Fruit fly (Drosophila melanogaster) whole organism, embryonic: ENCODE measurements around the gene Ice2.

ENCODE experiments used
- Asciz ChIP-seq: fragments of 200-800 bp; sonication (Bioruptor generic); optimal IDR thresholded peaks from 2 replicates; lab custom pipeline; 2017; ENCODE audit warnings: missing biosample characterization, mild to moderate bottlenecking, missing genetic modification characterization, missing genetic modification reagents
- CG10209 ChIP-seq: fragments of 200-800 bp; sonication (Bioruptor generic); optimal IDR thresholded peaks from 3 replicates; lab custom pipeline; 2017; ENCODE audit warnings: missing biosample characterization, mild to moderate bottlenecking, missing genetic modification characterization, missing genetic modification reagents
- CG1024 ChIP-seq: fragments of 200-800 bp; sonication (Bioruptor generic); IDR thresholded peaks from 2 replicates; pipeline ENCODE4 v1.3.6; 2022; ENCODE audit warnings: missing biosample characterization, missing genetic modification characterization
- CG11560 ChIP-seq: fragments of 200-800 bp; sonication (Bioruptor generic); IDR thresholded peaks from 3 replicates; pipeline ENCODE4 v1.3.6; 2022; ENCODE audit warnings: missing biosample characterization, missing genetic modification characterization
- CG15696 ChIP-seq: fragments of 200-800 bp; sonication (Bioruptor generic); optimal IDR thresholded peaks from 2 replicates; lab custom pipeline; 2019; ENCODE audit warnings: missing biosample characterization, mild to moderate bottlenecking, missing genetic modification characterization, moderate library complexity
- CG16815 ChIP-seq: fragments of 200-800 bp; sonication (Bioruptor generic); optimal IDR thresholded peaks from 3 replicates; lab custom pipeline; 2017; ENCODE audit warnings: missing biosample characterization, mild to moderate bottlenecking, missing genetic modification characterization
- CG17912 ChIP-seq: fragments of 200-800 bp; sonication (Bioruptor generic); optimal IDR thresholded peaks from 2 replicates; lab custom pipeline; 2018; ENCODE audit warnings: missing biosample characterization, mild to moderate bottlenecking, missing genetic modification characterization
- CG2116 ChIP-seq: fragments of 200-800 bp; sonication (Bioruptor generic); optimal IDR thresholded peaks from 3 replicates; lab custom pipeline; 2018; ENCODE audit warnings: missing biosample characterization, mild to moderate bottlenecking, missing genetic modification characterization
- CG2129 ChIP-seq: fragments of 200-800 bp; sonication (Bioruptor generic); IDR thresholded peaks from 2 replicates; pipeline ENCODE4 v1.3.6; 2022; ENCODE audit warnings: missing biosample characterization, missing genetic modification characterization; ENCODE audit not compliant: partially characterized antibody
- CG42726 ChIP-seq: fragments of 200-800 bp; sonication (Bioruptor generic); IDR thresholded peaks from 2 replicates; pipeline ENCODE4 v1.3.6; 2022; ENCODE audit warnings: missing biosample characterization, missing genetic modification characterization; ENCODE audit not compliant: partially characterized antibody
- CG4404 ChIP-seq: fragments of 200-800 bp; sonication (Bioruptor generic); IDR thresholded peaks from 2 replicates; pipeline ENCODE4 v1.3.6; 2022; ENCODE audit warnings: missing biosample characterization, missing genetic modification characterization
- CG4707 ChIP-seq: fragments of 200-800 bp; sonication (Bioruptor generic); optimal IDR thresholded peaks from 2 replicates; lab custom pipeline; 2018; ENCODE audit warnings: missing biosample characterization, mild to moderate bottlenecking, missing genetic modification characterization, moderate library complexity
- CG6254 ChIP-seq: fragments of 200-800 bp; sonication (Bioruptor generic); optimal IDR thresholded peaks from 3 replicates; lab custom pipeline; 2017; ENCODE audit warnings: mild to moderate bottlenecking, missing biosample characterization, missing genetic modification reagents, missing genetic modification characterization
- CG6765 ChIP-seq: fragments of 200-800 bp; sonication (Bioruptor generic); optimal IDR thresholded peaks from 3 replicates; lab custom pipeline; 2017; ENCODE audit warnings: missing biosample characterization, mild to moderate bottlenecking, missing genetic modification characterization
- CG7556 ChIP-seq: fragments of 200-800 bp; sonication (Bioruptor generic); optimal IDR thresholded peaks from 2 replicates; lab custom pipeline; 2017; ENCODE audit warnings: missing biosample characterization, mild to moderate bottlenecking, missing genetic modification characterization
- CG8290 ChIP-seq, 3 experiments: fragments of 200-800 bp; sonication (Bioruptor generic); optimal IDR thresholded peaks; 2 replicates each; lab custom pipeline; 2016 to 2019; ENCODE audit warnings: missing biosample characterization in 3 of 3, missing genetic modification characterization in 3 of 3, mild to moderate bottlenecking in 2 of 3, moderate library complexity in 1 of 3
- CG9817 ChIP-seq: fragments of 200-800 bp; sonication (Bioruptor generic); optimal IDR thresholded peaks from 2 replicates; lab custom pipeline; 2018; ENCODE audit warnings: missing biosample characterization, mild to moderate bottlenecking, missing genetic modification characterization, moderate library complexity
- Dll ChIP-seq: fragments of 200-800 bp; sonication (Bioruptor generic); IDR thresholded peaks from 4 replicates; pipeline ENCODE4 v1.3.6; 2022; ENCODE audit warnings: missing biosample characterization, missing genetic modification characterization; ENCODE audit not compliant: partially characterized antibody
- Drgx ChIP-seq: fragments of 200-800 bp; sonication (Bioruptor generic); IDR thresholded peaks from 2 replicates; pipeline ENCODE4 v1.3.6; 2022; ENCODE audit warnings: missing biosample characterization, missing genetic modification characterization
- Eip74EF ChIP-seq, 2 experiments: fragments of 200-800 bp in 1 of 2; fragments of >200 bp in 1 of 2; sonication (Bioruptor generic) in 1 of 2; optimal IDR thresholded peaks; 2 replicates each; lab custom pipeline; 2017 to 2019; ENCODE audit warnings: missing biosample characterization in 2 of 2, missing genetic modification characterization in 2 of 2, mild to moderate bottlenecking in 1 of 2, moderate library complexity in 1 of 2
- GATAe ChIP-seq: fragments of 200-800 bp; sonication (Bioruptor generic); conservative IDR thresholded peaks from 2 replicates; pipeline ENCODE4 v1.3.6; 2022; ENCODE audit warnings: missing biosample characterization, missing genetic modification characterization
- H15 ChIP-seq: fragments of 200-800 bp; sonication (Bioruptor generic); IDR thresholded peaks from 3 replicates; pipeline ENCODE4 v1.3.6; 2022; ENCODE audit warnings: missing biosample characterization, missing genetic modification characterization
- HLH4C ChIP-seq: fragments of 200-800 bp; sonication (Bioruptor generic); IDR thresholded peaks from 3 replicates; pipeline ENCODE4 v1.3.6; 2022; ENCODE audit warnings: missing biosample characterization, missing genetic modification characterization; ENCODE audit not compliant: partially characterized antibody
- Hsf ChIP-seq: fragments of 200-800 bp; sonication (Bioruptor generic); optimal IDR thresholded peaks from 3 replicates; lab custom pipeline; 2016; ENCODE audit warnings: missing biosample characterization, missing genetic modification characterization
- Meics ChIP-seq: fragments of 200-800 bp; sonication (Bioruptor generic); optimal IDR thresholded peaks from 2 replicates; lab custom pipeline; 2017; ENCODE audit warnings: missing biosample characterization, mild to moderate bottlenecking, missing genetic modification characterization
- Neu2 ChIP-seq: fragments of 200-800 bp; sonication (Bioruptor generic); optimal IDR thresholded peaks from 3 replicates; lab custom pipeline; 2016; ENCODE audit warnings: missing biosample characterization, missing genetic modification characterization, borderline replicate concordance
- Sry-δ ChIP-seq: fragments of 200-800 bp; sonication (Bioruptor generic); optimal IDR thresholded peaks from 2 replicates; lab custom pipeline; 2016; ENCODE audit warnings: missing biosample characterization, missing genetic modification characterization
- abd-A ChIP-seq: fragments of 200-800 bp; sonication (Bioruptor generic); optimal IDR thresholded peaks from 3 replicates; lab custom pipeline; 2019; ENCODE audit warnings: missing biosample characterization, mild to moderate bottlenecking, missing genetic modification characterization, moderate library complexity
- ac ChIP-seq: fragments of 200-800 bp; sonication (Bioruptor generic); optimal IDR thresholded peaks from 3 replicates; lab custom pipeline; 2017; ENCODE audit warnings: missing biosample characterization, mild to moderate bottlenecking, missing genetic modification characterization
- bowl ChIP-seq: fragments of 200-800 bp; sonication (Bioruptor generic); IDR thresholded peaks from 2 replicates; pipeline ENCODE4 v1.3.6; 2022; ENCODE audit warnings: missing biosample characterization, missing genetic modification characterization
- chif ChIP-seq, 2 experiments: fragments of 200-800 bp; sonication (Bioruptor generic); optimal IDR thresholded peaks; 3 replicates each; lab custom pipeline; 2016; ENCODE audit warnings: missing biosample characterization in 2 of 2, missing genetic modification characterization in 2 of 2
- crp ChIP-seq, 2 experiments: fragments of 200-800 bp; sonication (Bioruptor generic); optimal IDR thresholded peaks; 2 replicates in 1 of 2; 3 replicates in 1 of 2; lab custom pipeline; 2017; ENCODE audit warnings: missing biosample characterization in 2 of 2, missing genetic modification characterization in 2 of 2, mild to moderate bottlenecking in 1 of 2, moderate library complexity in 1 of 2
- fd3F ChIP-seq: fragments of 200-800 bp; sonication (Bioruptor generic); optimal IDR thresholded peaks from 2 replicates; lab custom pipeline; 2018; ENCODE audit warnings: missing biosample characterization, mild to moderate bottlenecking, missing genetic modification characterization, moderate library complexity
- gem ChIP-seq: fragments of 200-800 bp; sonication (Bioruptor generic); optimal IDR thresholded peaks from 2 replicates; lab custom pipeline; 2019; ENCODE audit warnings: missing biosample characterization, mild to moderate bottlenecking, missing genetic modification characterization, moderate library complexity
- gro ChIP-seq: fragments of 200-800 bp; sonication (Bioruptor generic); optimal IDR thresholded peaks from 2 replicates; lab custom pipeline; 2016; ENCODE audit warnings: missing biosample characterization, missing genetic modification characterization
- ham ChIP-seq: fragments of 200-800 bp; sonication (Bioruptor generic); IDR thresholded peaks from 2 replicates; pipeline ENCODE4 v1.3.6; 2022; ENCODE audit warnings: missing biosample characterization, missing genetic modification characterization
- hbn ChIP-seq: fragments of 200-800 bp; sonication (Bioruptor generic); IDR thresholded peaks from 2 replicates; pipeline ENCODE4 v1.3.6; 2022; ENCODE audit warnings: missing biosample characterization, missing genetic modification characterization; ENCODE audit not compliant: partially characterized antibody
- kni ChIP-seq: fragments of 200-800 bp; sonication (Bioruptor generic); optimal IDR thresholded peaks from 3 replicates; lab custom pipeline; 2017; ENCODE audit warnings: mild to moderate bottlenecking, missing biosample characterization, missing genetic modification reagents, missing genetic modification characterization
- maf-S ChIP-seq: fragments of 200-800 bp; sonication (Bioruptor generic); optimal IDR thresholded peaks from 2 replicates; lab custom pipeline; 2016; ENCODE audit warnings: missing biosample characterization, missing genetic modification characterization
- pfk ChIP-seq: fragments of 200-800 bp; sonication (Bioruptor generic); optimal IDR thresholded peaks from 2 replicates; lab custom pipeline; 2018; ENCODE audit warnings: missing biosample characterization, mild to moderate bottlenecking, missing genetic modification characterization, moderate library complexity
- slou ChIP-seq: fragments of 200-800 bp; sonication (Bioruptor generic); optimal IDR thresholded peaks from 3 replicates; lab custom pipeline; 2016; ENCODE audit warnings: missing biosample characterization, missing genetic modification characterization
- sna ChIP-seq: fragments of 200-800 bp; sonication (Bioruptor generic); IDR thresholded peaks from 2 replicates; pipeline ENCODE4 v1.3.6; 2022; ENCODE audit warnings: missing biosample characterization, missing genetic modification characterization; ENCODE audit not compliant: partially characterized antibody
- sob ChIP-seq: fragments of 200-800 bp; sonication (Bioruptor generic); IDR thresholded peaks from 2 replicates; pipeline ENCODE4 v1.3.6; 2022; ENCODE audit warnings: missing biosample characterization, missing genetic modification characterization
- stwl ChIP-seq: fragments of 200-800 bp; sonication (Bioruptor generic); optimal IDR thresholded peaks from 3 replicates; lab custom pipeline; 2018; ENCODE audit warnings: missing biosample characterization, mild to moderate bottlenecking, missing genetic modification characterization, moderate library complexity
- tx ChIP-seq: fragments of 200-800 bp; sonication (Bioruptor generic); optimal IDR thresholded peaks from 2 replicates; lab custom pipeline; 2016; ENCODE audit warnings: missing biosample characterization, missing genetic modification characterization
- unpg ChIP-seq: fragments of 200-800 bp; sonication (Bioruptor generic); optimal IDR thresholded peaks from 3 replicates; lab custom pipeline; 2018; ENCODE audit warnings: missing biosample characterization, mild to moderate bottlenecking, missing genetic modification characterization, moderate library complexity
- zf30C ChIP-seq: fragments of 200-800 bp; sonication (Bioruptor generic); optimal IDR thresholded peaks from 3 replicates; lab custom pipeline; 2018; ENCODE audit warnings: missing biosample characterization, mild to moderate bottlenecking, missing genetic modification characterization

Ice2 gene

DNA sequence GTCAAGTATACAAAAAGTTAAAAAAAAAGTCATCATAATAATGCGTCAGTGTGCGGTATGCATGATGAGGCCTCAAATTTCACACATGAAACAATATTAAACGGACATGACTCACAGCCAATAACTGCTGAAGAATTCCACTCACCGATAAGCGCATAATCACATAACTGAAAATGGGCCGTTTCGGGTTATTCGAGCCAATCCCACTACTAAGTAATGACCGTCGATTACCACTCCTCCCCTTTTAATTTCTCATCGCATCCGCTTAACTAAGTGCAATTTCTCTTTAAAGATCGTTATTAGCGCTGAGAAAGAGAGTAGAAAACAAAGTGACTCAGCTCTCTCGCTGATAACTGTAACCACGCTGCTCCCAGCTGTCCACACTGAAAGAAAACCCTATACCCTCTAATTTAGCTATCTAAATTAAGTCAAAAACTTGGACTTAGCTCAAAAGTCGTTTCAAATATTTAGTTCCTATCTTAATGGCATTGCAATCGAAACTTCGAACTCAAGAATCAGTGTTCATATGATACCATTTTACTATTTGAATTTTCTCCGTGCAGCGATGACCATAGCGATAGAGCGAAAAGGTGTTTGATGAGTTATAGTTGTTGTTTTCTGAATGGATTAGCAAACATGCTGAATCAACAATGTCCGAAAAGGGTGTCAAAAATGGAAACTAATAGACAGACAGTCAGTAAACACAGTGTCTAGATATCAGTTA, 17.1 kb upstream of the Ice2 start (continued):
- TF ChIP-seq Meics (GFP tag; lab: Kevin White, UChicago), result peak; percentile 51
- peak; percentile 85 for TF ChIP-seq tx (GFP tag; lab: Kevin White, UChicago)
- no peak for TF ChIP-seq sna (GFP tag; lab: Robert Waterston, UW)
- TF ChIP-seq CG8290 (GFP tag; optimal IDR thresholded peaks at IDR 0.05; lab: Kevin White, UChicago), result peak; percentile 67
- TF ChIP-seq CG8290 (tag; optimal IDR thresholded peaks at IDR 0.05; lab: Kevin White, UChicago), result peak in 1 of 2 experiments; percentile 92
- TF ChIP-seq CG17912 (GFP tag; lab: Kevin White, UChicago), result peak; percentile 23
- TF ChIP-seq CG2129, result no peak
- peak; percentile 82 for TF ChIP-seq CG15696 (tag; lab: Kevin White, UChicago)
- peak; percentile 74 for TF ChIP-seq CG1024 (GFP tag; lab: Robert Waterston, UW)
- TF ChIP-seq CG42726 (GFP tag; lab: Robert Waterston, UW), result no peak
- TF ChIP-seq unpg, result peak; percentile 92
- peak; percentile 27 for TF ChIP-seq Neu2 (GFP tag; lab: Kevin White, UChicago)
- no peak for TF ChIP-seq Dll
- peak; percentile 84 for TF ChIP-seq H15 (GFP tag; lab: Robert Waterston, UW)
- TF ChIP-seq CG4707 (GFP tag; lab: Kevin White, UChicago), result peak; percentile 84
- TF ChIP-seq CG10209 (GFP tag; lab: Kevin White, UChicago), result peak; percentile 88
- TF ChIP-seq kni (GFP tag; lab: Kevin White, UChicago), result peak; percentile 67
- TF ChIP-seq CG4404 (GFP tag; lab: Robert Waterston, UW), result peak; percentile 61
- peak; percentile 85 for TF ChIP-seq maf-S (GFP tag; lab: Kevin White, UChicago)
- TF ChIP-seq Sry-δ (GFP tag; lab: Kevin White, UChicago), result peak; percentile 59
- TF ChIP-seq GATAe (GFP tag; lab: Robert Waterston, UW), result peak; percentile 75
- TF ChIP-seq pfk (GFP tag; lab: Kevin White, UChicago), result peak; percentile 44
- TF ChIP-seq sob (GFP tag; lab: Robert Waterston, UW), result peak; percentile 89
- TF ChIP-seq CG16815 (GFP tag; lab: Kevin White, UChicago), result peak; percentile 45
- TF ChIP-seq chif (GFP tag; optimal IDR thresholded peaks at IDR 0.05; lab: Kevin White, UChicago), result peak; percentile 88 to 90
- peak; percentile 74 for TF ChIP-seq slou (GFP tag; lab: Kevin White, UChicago)
- peak; percentile 70 for TF ChIP-seq bowl (GFP tag; lab: Robert Waterston, UW)
- peak; percentile 81 for TF ChIP-seq Asciz
- TF ChIP-seq ham (GFP tag; lab: Robert Waterston, UW), result peak; percentile 56; the same call in 1 of the 2 replicates
- TF ChIP-seq Hsf (GFP tag; lab: Kevin White, UChicago), result peak; percentile 91
- TF ChIP-seq crp (GFP tag; optimal IDR thresholded peaks at IDR 0.05; lab: Kevin White, UChicago), result peak in 1 of 2 experiments; percentile 65
- peak; percentile 77 for TF ChIP-seq fd3F (GFP tag; lab: Kevin White, UChicago)
- no peak for TF ChIP-seq HLH4C (GFP tag; lab: Robert Waterston, UW)
- peak in 1 of 2 experiments; percentile 92 for TF ChIP-seq Eip74EF (GFP tag; optimal IDR thresholded peaks at IDR 0.05; lab: Kevin White, UChicago)
- TF ChIP-seq hbn (GFP tag; lab: Robert Waterston, UW), result no peak
- peak; percentile 85 for TF ChIP-seq Drgx (GFP tag; lab: Robert Waterston, UW)
- peak; percentile 94 for TF ChIP-seq gro (GFP tag; lab: Kevin White, UChicago)
- TF ChIP-seq abd-A (tag; lab: Kevin White, UChicago), result no peak
- TF ChIP-seq ac, result peak; percentile 75
- TF ChIP-seq gem (tag; lab: Kevin White, UChicago), result peak; percentile 94
- TF ChIP-seq CG11560 (tag; lab: Robert Waterston, UW), result peak; percentile 53; the same call in 1 of the 3 replicates
- peak; percentile 15 for TF ChIP-seq stwl (tag; lab: Kevin White, UChicago)
- peak; percentile 85 for TF ChIP-seq CG7556 (GFP tag; lab: Kevin White, UChicago)
- TF ChIP-seq CG6254 (GFP tag; lab: Kevin White, UChicago), result peak; percentile 66
- peak; percentile 52 for TF ChIP-seq CG2116 (GFP tag; lab: Kevin White, UChicago)
- TF ChIP-seq CG9817 (tag; lab: Kevin White, UChicago), result peak; percentile 74
- TF ChIP-seq CG6765 (GFP tag; lab: Kevin White, UChicago), result peak; percentile 42
- peak; percentile 88 for TF ChIP-seq zf30C (GFP tag; lab: Kevin White, UChicago)
